Worm (Caenorhabditis elegans) whole organism, late embryonic: ENCODE data around the gene C55B6.7.

Experiments used
- eyg-1 ChIP-seq: sonication (generic microtip); optimal IDR thresholded peaks from 2 replicates; lab custom pipeline; 2016; ENCODE audit warnings: missing genotype, missing genetic modification characterization, missing compliant biosample characterization
- fax-1 ChIP-seq: sonication (generic microtip); optimal IDR thresholded peaks from 2 replicates; lab custom pipeline; 2016; ENCODE audit warnings: missing genotype, missing genetic modification characterization, missing compliant biosample characterization
- gmeb-2 ChIP-seq: sonication (generic microtip); optimal IDR thresholded peaks from 2 replicates; lab custom pipeline; 2016; ENCODE audit warnings: missing genetic modification characterization, inconsistent platforms, missing compliant biosample characterization
- nhr-232 ChIP-seq: sonication (generic microtip); optimal IDR thresholded peaks from 2 replicates; lab custom pipeline; 2016; ENCODE audit warnings: missing genetic modification characterization, missing compliant biosample characterization
- pha-4 ChIP-seq: fragments of 150-350 bp; optimal IDR thresholded peaks from 2 replicates; lab custom pipeline; 2018; ENCODE audit warnings: missing biosample characterization, missing genetic modification reagents, missing genetic modification characterization
- pqm-1 ChIP-seq: sonication (generic microtip); optimal IDR thresholded peaks from 2 replicates; lab custom pipeline; 2016; ENCODE audit warnings: missing genetic modification characterization, missing compliant biosample characterization
- tbx-2 ChIP-seq: sonication (generic microtip); optimal IDR thresholded peaks from 2 replicates; lab custom pipeline; 2016; ENCODE audit warnings: missing genetic modification characterization, missing compliant biosample characterization
- tbx-7 ChIP-seq: sonication (generic microtip); optimal IDR thresholded peaks from 2 replicates; lab custom pipeline; 2016; ENCODE audit warnings: missing genotype, missing genetic modification characterization, missing compliant biosample characterization
- ztf-16 ChIP-seq: sonication (generic microtip); optimal IDR thresholded peaks from 2 replicates; lab custom pipeline; 2017; ENCODE audit warnings: missing genetic modification characterization, missing compliant biosample characterization

DNA sequence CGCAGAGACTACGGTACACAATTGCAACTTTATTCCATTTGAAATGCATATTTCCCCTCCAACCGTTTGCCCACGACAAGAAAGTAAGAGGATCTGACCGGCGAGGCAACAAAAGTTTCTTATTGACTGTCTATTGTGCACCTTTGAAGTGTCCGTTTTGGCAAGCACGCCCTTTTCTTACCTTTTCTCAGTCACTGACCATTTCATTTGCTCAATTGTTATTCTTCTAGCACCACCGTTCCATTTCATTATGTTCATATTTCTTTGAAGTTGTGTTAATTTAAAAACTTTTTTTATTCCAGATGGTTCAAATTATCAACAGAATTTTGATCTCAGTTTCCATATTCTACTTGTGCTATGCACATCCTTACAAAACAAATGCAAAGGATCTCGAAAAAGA, 19.6 kb upstream of the C55B6.7 start, which contains the start of gene spp-22:
- TF ChIP-seq eyg-1 (tag; lab: Kevin White, UChicago) (no peak), gmeb-2 (tag; lab: Kevin White, UChicago) (no peak), nhr-232 (tag; lab: Kevin White, UChicago) (no peak), pha-4 (tag; lab: Kevin White, UChicago) (no peak), tbx-7 (tag; lab: Kevin White, UChicago) (no peak), ztf-16 (tag; lab: Kevin White, UChicago) (no peak), pqm-1 (tag; lab: Kevin White, UChicago) (no peak), tbx-2 (tag; lab: Kevin White, UChicago) (no peak), fax-1 (tag; lab: Kevin White, UChicago) (no peak)
